Fruit fly (Drosophila melanogaster) whole organism, embryonic: ENCODE measurements around the gene Nprl3.

ENCODE experiments used
- Awh ChIP-seq: fragments of 200-800 bp; sonication (Bioruptor generic); IDR thresholded peaks from 2 replicates; pipeline ENCODE4, ENCODE4 v1.3.6; 2022; ENCODE audit warnings: missing biosample characterization, missing genetic modification characterization
- B-H1 ChIP-seq: fragments of 200-800 bp; sonication (Bioruptor generic); IDR thresholded peaks from 3 replicates; pipeline ENCODE4 v1.3.6; 2022; ENCODE audit warnings: missing biosample characterization, missing genetic modification characterization
- CG11093 ChIP-seq: fragments of 200-800 bp; sonication (Bioruptor generic); IDR thresholded peaks from 3 replicates; pipeline ENCODE4 v1.3.6; 2022; ENCODE audit warnings: missing biosample characterization, missing genetic modification characterization
- CG11456 ChIP-seq: fragments of 200-800 bp; sonication (Bioruptor generic); IDR thresholded peaks from 3 replicates; pipeline ENCODE4 v1.3.6; 2022; ENCODE audit warnings: missing biosample characterization, missing genetic modification characterization
- CG11695 ChIP-seq: fragments of 200-800 bp; sonication (Bioruptor generic); IDR thresholded peaks from 3 replicates; pipeline ENCODE4 v1.3.6; 2022; ENCODE audit warnings: missing biosample characterization, missing genetic modification characterization
- CG14050 ChIP-seq: fragments of 200-800 bp; sonication (Bioruptor generic); IDR thresholded peaks from 3 replicates; pipeline ENCODE4 v1.3.6; 2022; ENCODE audit warnings: missing biosample characterization, missing genetic modification characterization
- CG16813 ChIP-seq: fragments of 200-800 bp; sonication (Bioruptor generic); IDR thresholded peaks from 3 replicates; pipeline ENCODE4 v1.3.6; 2022; ENCODE audit warnings: missing biosample characterization, missing genetic modification characterization; ENCODE audit not compliant: partially characterized antibody
- CG2129 ChIP-seq: fragments of 200-800 bp; sonication (Bioruptor generic); IDR thresholded peaks from 2 replicates; pipeline ENCODE4 v1.3.6; 2022; ENCODE audit warnings: missing biosample characterization, missing genetic modification characterization; ENCODE audit not compliant: partially characterized antibody
- CG2875 ChIP-seq: fragments of 200-800 bp; sonication (Bioruptor generic); optimal IDR thresholded peaks from 2 replicates; lab custom pipeline; 2017; ENCODE audit warnings: missing biosample characterization, mild to moderate bottlenecking, missing genetic modification characterization, missing genetic modification reagents
- CG32532 ChIP-seq: fragments of 200-800 bp; sonication (Bioruptor generic); IDR thresholded peaks from 2 replicates; pipeline ENCODE4 v1.3.6; 2022; ENCODE audit warnings: missing biosample characterization, missing genetic modification characterization
- CG32767 ChIP-seq: fragments of 200-800 bp; sonication (Bioruptor generic); IDR thresholded peaks from 2 replicates; pipeline ENCODE4 v1.3.6; 2022; ENCODE audit warnings: missing biosample characterization, missing genetic modification characterization
- CG5180 ChIP-seq: fragments of 200-800 bp; sonication (Bioruptor generic); optimal IDR thresholded peaks from 3 replicates; lab custom pipeline; 2017; ENCODE audit warnings: missing biosample characterization, missing genetic modification characterization, mild to moderate bottlenecking, moderate library complexity, missing genetic modification reagents
- CG6791 ChIP-seq: fragments of 200-800 bp; sonication (Bioruptor generic); IDR thresholded peaks from 3 replicates; pipeline ENCODE4 v1.3.6; 2022; ENCODE audit warnings: missing biosample characterization, missing genetic modification characterization; ENCODE audit not compliant: partially characterized antibody
- CG7786 ChIP-seq: fragments of 200-800 bp; sonication (Bioruptor generic); optimal IDR thresholded peaks from 2 replicates; lab custom pipeline; 2016; ENCODE audit warnings: missing biosample characterization, missing genetic modification characterization
- CG8089 ChIP-seq: fragments of 200-800 bp; sonication (Bioruptor generic); optimal IDR thresholded peaks from 3 replicates; lab custom pipeline; 2016; ENCODE audit warnings: missing biosample characterization, missing genetic modification characterization
- CG9727 ChIP-seq: fragments of 200-800 bp; sonication (Bioruptor generic); optimal IDR thresholded peaks from 3 replicates; lab custom pipeline; 2017; ENCODE audit warnings: missing biosample characterization, mild to moderate bottlenecking, missing genetic modification characterization
- CG9817 ChIP-seq: fragments of 200-800 bp; sonication (Bioruptor generic); optimal IDR thresholded peaks from 2 replicates; lab custom pipeline; 2018; ENCODE audit warnings: missing biosample characterization, mild to moderate bottlenecking, missing genetic modification characterization, moderate library complexity
- D ChIP-seq, 2 experiments: fragments of 200-800 bp in 1 of 2; fragments of >200 bp in 1 of 2; sonication (Bioruptor generic) in 1 of 2; optimal IDR thresholded peaks; 2 replicates in 1 of 2; 3 replicates in 1 of 2; lab custom pipeline; 2017; ENCODE audit warnings: mild to moderate bottlenecking in 1 of 2, missing biosample characterization in 1 of 2, missing genetic modification characterization in 1 of 2, missing genetic modification reagents in 1 of 2
- ERR ChIP-seq: fragments of 200-800 bp; sonication (Bioruptor generic); optimal IDR thresholded peaks from 2 replicates; lab custom pipeline; 2016; ENCODE audit warnings: missing biosample characterization, missing genetic modification characterization
- Elba2 ChIP-seq: fragments of 200-800 bp; sonication (Bioruptor generic); optimal IDR thresholded peaks from 3 replicates; lab custom pipeline; 2016; ENCODE audit warnings: missing biosample characterization, missing genetic modification characterization
- Hand ChIP-seq: fragments of 200-800 bp; sonication (Bioruptor generic); optimal IDR thresholded peaks from 2 replicates; lab custom pipeline; 2017; ENCODE audit warnings: mild to moderate bottlenecking, missing biosample characterization, missing genetic modification reagents, missing genetic modification characterization
- HmgZ ChIP-seq: fragments of 200-800 bp; sonication (Bioruptor generic); optimal IDR thresholded peaks from 2 replicates; lab custom pipeline; 2018; ENCODE audit warnings: missing biosample characterization, mild to moderate bottlenecking, missing genetic modification characterization
- Mad ChIP-seq: fragments of 200-800 bp; sonication (Bioruptor generic); optimal IDR thresholded peaks from 2 replicates; lab custom pipeline; 2016; ENCODE audit warnings: missing biosample characterization, missing genetic modification characterization
- NFAT ChIP-seq: fragments of 200-800 bp; sonication (Bioruptor generic); IDR thresholded peaks from 2 replicates; pipeline ENCODE4 v1.3.6; 2022; ENCODE audit warnings: missing biosample characterization, missing genetic modification characterization
- Nf-YC ChIP-seq: fragments of 200-800 bp; optimal IDR thresholded peaks from 3 replicates; lab custom pipeline; 2019; ENCODE audit warnings: missing biosample characterization, mild to moderate bottlenecking, missing genetic modification characterization, moderate library complexity
- Oaz ChIP-seq: fragments of 200-800 bp; sonication (Bioruptor generic); IDR thresholded peaks from 2 replicates; pipeline ENCODE4 v1.3.6; 2022; ENCODE audit warnings: missing biosample characterization, missing genetic modification characterization
- Optix ChIP-seq: fragments of 200-800 bp; sonication (Bioruptor generic); IDR thresholded peaks from 3 replicates; pipeline ENCODE4 v1.3.6; 2022; ENCODE audit warnings: missing biosample characterization, missing genetic modification characterization
- Side ChIP-seq: fragments of 200-800 bp; sonication (Bioruptor generic); optimal IDR thresholded peaks from 2 replicates; lab custom pipeline; 2016; ENCODE audit warnings: missing biosample characterization, missing genetic modification characterization
- Usf ChIP-seq: fragments of 200-800 bp; sonication (Bioruptor generic); optimal IDR thresholded peaks from 2 replicates; lab custom pipeline; 2017; ENCODE audit warnings: missing genotype, missing biosample characterization, missing genetic modification characterization
- Xbp1 ChIP-seq: fragments of 200-800 bp; sonication (Bioruptor generic); optimal IDR thresholded peaks from 3 replicates; lab custom pipeline; 2016; ENCODE audit warnings: missing biosample characterization, mild to moderate bottlenecking, missing genetic modification characterization
- ac ChIP-seq: fragments of 200-800 bp; sonication (Bioruptor generic); optimal IDR thresholded peaks from 3 replicates; lab custom pipeline; 2017; ENCODE audit warnings: missing biosample characterization, mild to moderate bottlenecking, missing genetic modification characterization
- chinmo ChIP-seq: fragments of 200-800 bp; sonication (Bioruptor generic); IDR thresholded peaks from 4 replicates; pipeline ENCODE4 v1.3.6; 2022; ENCODE audit warnings: missing biosample characterization, missing genetic modification characterization; ENCODE audit not compliant: partially characterized antibody
- ftz-f1 ChIP-seq: fragments of 200-800 bp; sonication (Bioruptor generic); optimal IDR thresholded peaks from 2 replicates; lab custom pipeline; 2016; ENCODE audit warnings: missing biosample characterization, missing genetic modification characterization
- gcm ChIP-seq: fragments of 200-800 bp; sonication (Bioruptor generic); optimal IDR thresholded peaks from 2 replicates; lab custom pipeline; 2019; ENCODE audit warnings: missing biosample characterization, mild to moderate bottlenecking, missing genetic modification characterization, moderate library complexity
- gsb ChIP-seq: fragments of 200-800 bp; sonication (Bioruptor generic); IDR thresholded peaks from 2 replicates; pipeline ENCODE4 v1.3.6; 2022; ENCODE audit warnings: missing biosample characterization, missing genetic modification characterization
- inv ChIP-seq: fragments of 200-800 bp; sonication (Bioruptor generic); IDR thresholded peaks from 2 replicates; pipeline ENCODE4 v1.3.6; 2022; ENCODE audit warnings: missing biosample characterization, missing genetic modification characterization; ENCODE audit not compliant: partially characterized antibody
- kni ChIP-seq: fragments of 200-800 bp; sonication (Bioruptor generic); optimal IDR thresholded peaks from 3 replicates; lab custom pipeline; 2017; ENCODE audit warnings: mild to moderate bottlenecking, missing biosample characterization, missing genetic modification reagents, missing genetic modification characterization
- mirr ChIP-seq: fragments of 200-800 bp; sonication (Bioruptor generic); optimal IDR thresholded peaks from 3 replicates; lab custom pipeline; 2018; ENCODE audit warnings: missing biosample characterization, mild to moderate bottlenecking, missing genetic modification characterization
- oc ChIP-seq: fragments of 200-800 bp; sonication (Bioruptor generic); optimal IDR thresholded peaks from 2 replicates; lab custom pipeline; 2018; ENCODE audit warnings: missing biosample characterization, mild to moderate bottlenecking, missing genetic modification characterization, moderate library complexity
- p53 ChIP-seq: fragments of 200-800 bp; sonication (Bioruptor generic); optimal IDR thresholded peaks from 2 replicates; lab custom pipeline; 2016; ENCODE audit warnings: missing biosample characterization, missing genetic modification characterization
- pb ChIP-seq: fragments of 200-800 bp; sonication (Bioruptor generic); optimal IDR thresholded peaks from 3 replicates; lab custom pipeline; 2016; ENCODE audit warnings: missing biosample characterization, missing genetic modification characterization
- pfk ChIP-seq: fragments of 200-800 bp; sonication (Bioruptor generic); optimal IDR thresholded peaks from 2 replicates; lab custom pipeline; 2018; ENCODE audit warnings: missing biosample characterization, mild to moderate bottlenecking, missing genetic modification characterization, moderate library complexity
- phol ChIP-seq: fragments of 200-800 bp; sonication (Bioruptor generic); optimal IDR thresholded peaks from 3 replicates; lab custom pipeline; 2018; ENCODE audit warnings: missing biosample characterization, mild to moderate bottlenecking, missing genetic modification characterization, moderate library complexity
- pros ChIP-seq: fragments of 200-800 bp; sonication (Bioruptor generic); optimal IDR thresholded peaks from 3 replicates; lab custom pipeline; 2019; ENCODE audit warnings: missing biosample characterization, mild to moderate bottlenecking, missing genetic modification characterization, moderate library complexity
- sob ChIP-seq: fragments of 200-800 bp; sonication (Bioruptor generic); IDR thresholded peaks from 2 replicates; pipeline ENCODE4 v1.3.6; 2022; ENCODE audit warnings: missing biosample characterization, missing genetic modification characterization
- ttk ChIP-seq: fragments of 200-800 bp; sonication (Bioruptor generic); IDR thresholded peaks from 2 replicates; pipeline ENCODE4 v2.1.2; 2022; ENCODE audit warnings: missing biosample characterization, missing genetic modification characterization
- unc-4 ChIP-seq: fragments of 200-800 bp; sonication (Bioruptor generic); IDR thresholded peaks from 2 replicates; pipeline ENCODE4 v1.3.6; 2022; ENCODE audit warnings: missing biosample characterization, missing genetic modification characterization; ENCODE audit not compliant: partially characterized antibody

Gene Nprl3

DNA sequence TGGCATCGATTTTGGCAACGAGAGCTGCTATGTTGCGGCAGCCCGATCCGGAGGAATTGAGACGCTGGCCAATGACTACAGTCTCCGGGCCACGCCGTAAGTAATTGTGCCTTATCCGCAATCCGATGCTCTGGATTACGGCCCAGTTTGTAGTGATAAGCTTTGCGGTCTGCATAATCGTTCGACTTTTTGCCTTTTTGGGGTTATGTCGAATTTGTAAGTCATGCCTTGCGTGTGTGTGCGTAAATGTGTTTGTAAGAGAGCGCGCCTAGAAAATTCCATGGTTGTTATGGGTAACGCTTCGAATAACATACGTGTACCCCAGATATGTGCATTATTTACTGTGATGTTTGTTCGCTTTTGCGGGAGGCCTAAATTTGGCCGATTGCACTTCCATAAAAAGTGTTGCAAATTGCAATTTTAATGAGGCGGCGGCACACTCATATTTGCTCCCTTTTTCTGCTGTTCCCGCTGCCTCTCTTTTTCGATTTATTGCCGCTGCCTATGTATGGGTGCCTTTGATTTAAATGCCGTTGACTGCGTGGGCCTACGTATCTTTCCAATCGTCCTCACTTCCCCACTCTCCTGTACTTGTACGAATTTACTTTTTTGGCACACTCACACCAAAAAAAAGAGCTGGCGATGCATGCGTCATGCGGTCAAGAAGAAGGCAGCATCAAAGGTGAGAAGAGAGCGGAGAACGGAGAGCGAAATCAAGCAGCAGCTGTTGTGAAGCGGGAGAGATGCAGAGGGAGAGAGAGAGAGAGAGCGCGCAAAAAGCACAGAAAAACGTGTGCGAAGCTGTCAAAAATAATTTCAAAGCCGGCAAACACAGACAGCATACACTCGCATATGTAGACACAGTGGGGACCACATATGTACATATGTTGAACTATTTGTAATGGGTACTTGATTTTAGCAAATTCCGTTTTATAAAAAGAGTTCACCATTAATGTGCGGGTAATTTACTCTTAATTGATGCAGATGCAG is 36.3 kb upstream of the Nprl3 start (continued):
- TF ChIP-seq CG9727 (no peak), CG11093 (no peak), Oaz (GFP tag; lab: Robert Waterston, UW) (no peak), pb (no peak), CG11695 (no peak), HmgZ (peak; percentile 35), CG16813 (GFP tag; lab: Robert Waterston, UW) (no peak), CG11456 (GFP tag; lab: Robert Waterston, UW) (0 out of 3 replicates have a peak, but pooled peaks have one; percentile 21), CG14050 (GFP tag; lab: Robert Waterston, UW) (no peak), kni (GFP tag; lab: Kevin White, UChicago) (peak; percentile 45), p53 (no peak), CG8089 (no peak), ERR (no peak), Awh (peak; percentile 11; the same call in 1 of the 2 replicates), pros (GFP tag; lab: Kevin White, UChicago) (no peak), ftz-f1 (no peak), Xbp1 (GFP tag; lab: Kevin White, UChicago) (peak; percentile 26), gsb (GFP tag; lab: Robert Waterston, UW) (no peak), phol (tag; lab: Kevin White, UChicago) (no peak), oc (tag; lab: Kevin White, UChicago) (no peak), CG7786 (GFP tag; lab: Kevin White, UChicago) (no peak), CG32767 (peak; percentile 31; the same call in 1 of the 2 replicates), CG2129 (GFP tag; lab: Robert Waterston, UW) (no peak), CG6791 (GFP tag; lab: Robert Waterston, UW) (peak; percentile 18; the same call in 1 of the 3 replicates), inv (no peak), gcm (GFP tag; lab: Kevin White, UChicago) (no peak), Mad (GFP tag; lab: Kevin White, UChicago) (no peak), chinmo (GFP tag; lab: Robert Waterston, UW) (peak; percentile 89; the same call in 2 of the 4 replicates), Nf-YC (tag; lab: Kevin White, UChicago) (no peak), pfk (GFP tag; lab: Kevin White, UChicago) (peak; percentile 33), CG32532 (GFP tag; lab: Robert Waterston, UW) (peak; percentile 31; the same call in 1 of the 2 replicates), CG5180 (no peak), B-H1 (GFP tag; lab: Robert Waterston, UW) (peak; percentile 17; the same call in 1 of the 3 replicates), NFAT (GFP tag; lab: Robert Waterston, UW) (peak; percentile 9; the same call in 1 of the 2 replicates), mirr (GFP tag; lab: Kevin White, UChicago) (no peak), D (optimal IDR thresholded peaks at IDR 0.05; lab: Kevin White, UChicago) (no peak), D (GFP tag; optimal IDR thresholded peaks at IDR 0.05; lab: Kevin White, UChicago) (no peak), unc-4 (GFP tag; lab: Robert Waterston, UW) (0 out of 2 replicates have a peak, but pooled peaks have one; percentile 29), CG9817 (tag; lab: Kevin White, UChicago) (no peak), Side (GFP tag; lab: Kevin White, UChicago) (no peak), Hand (GFP tag; lab: Kevin White, UChicago) (no peak), Elba2 (GFP tag; lab: Kevin White, UChicago) (no peak), ttk (GFP tag; lab: Robert Waterston, UW) (no peak), Usf (GFP tag; lab: Kevin White, UChicago) (no peak), Optix (GFP tag; lab: Robert Waterston, UW) (no peak), ac (no peak), sob (GFP tag; lab: Robert Waterston, UW) (peak; percentile 35; the same call in 1 of the 2 replicates), CG2875 (GFP tag; lab: Kevin White, UChicago) (no peak)
